Fruit fly (Drosophila melanogaster): ENCODE results near the gene Ucp4C.
A peak's percentile ranks its signal among the peaks of the same experiment; 100 is the strongest.

The Ucp4C gene

DNA sequence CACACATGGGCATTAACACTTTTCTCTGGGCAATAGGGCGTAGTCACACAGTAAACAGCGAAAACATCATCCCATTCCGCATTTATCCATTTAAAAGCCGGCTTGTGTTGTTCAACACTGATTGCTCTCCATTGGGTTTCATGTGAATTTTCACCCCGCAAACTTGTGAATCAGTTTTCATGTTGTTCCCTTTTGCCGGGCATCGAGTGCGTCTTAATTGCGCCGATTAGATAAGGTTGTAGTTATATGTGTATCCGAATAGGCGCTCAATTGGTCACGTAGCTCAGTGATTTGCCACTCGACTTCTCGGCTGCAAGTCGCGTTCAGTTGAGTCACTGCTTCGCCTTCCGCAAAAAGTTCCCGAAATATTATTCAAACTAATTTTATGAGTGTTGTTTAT lies 18.6 kb downstream of the Ucp4C start:
- TF ChIP-seq CG14711 (tag; optimal IDR thresholded peaks at IDR 0.05) (no peak), toe (GFP tag; optimal IDR thresholded peaks at IDR 0.05) (no peak), bab1 (GFP tag; optimal IDR thresholded peaks at IDR 0.05) (peak; percentile 25), CG11617 (GFP tag; optimal IDR thresholded peaks at IDR 0.05) (no peak), CG1620 (GFP tag; optimal IDR thresholded peaks at IDR 0.05) (no peak), CG12768 (GFP tag; optimal IDR thresholded peaks at IDR 0.05) (peak; percentile 18), cic (GFP tag; optimal IDR thresholded peaks at IDR 0.05) (peak; percentile 86)

DNA sequence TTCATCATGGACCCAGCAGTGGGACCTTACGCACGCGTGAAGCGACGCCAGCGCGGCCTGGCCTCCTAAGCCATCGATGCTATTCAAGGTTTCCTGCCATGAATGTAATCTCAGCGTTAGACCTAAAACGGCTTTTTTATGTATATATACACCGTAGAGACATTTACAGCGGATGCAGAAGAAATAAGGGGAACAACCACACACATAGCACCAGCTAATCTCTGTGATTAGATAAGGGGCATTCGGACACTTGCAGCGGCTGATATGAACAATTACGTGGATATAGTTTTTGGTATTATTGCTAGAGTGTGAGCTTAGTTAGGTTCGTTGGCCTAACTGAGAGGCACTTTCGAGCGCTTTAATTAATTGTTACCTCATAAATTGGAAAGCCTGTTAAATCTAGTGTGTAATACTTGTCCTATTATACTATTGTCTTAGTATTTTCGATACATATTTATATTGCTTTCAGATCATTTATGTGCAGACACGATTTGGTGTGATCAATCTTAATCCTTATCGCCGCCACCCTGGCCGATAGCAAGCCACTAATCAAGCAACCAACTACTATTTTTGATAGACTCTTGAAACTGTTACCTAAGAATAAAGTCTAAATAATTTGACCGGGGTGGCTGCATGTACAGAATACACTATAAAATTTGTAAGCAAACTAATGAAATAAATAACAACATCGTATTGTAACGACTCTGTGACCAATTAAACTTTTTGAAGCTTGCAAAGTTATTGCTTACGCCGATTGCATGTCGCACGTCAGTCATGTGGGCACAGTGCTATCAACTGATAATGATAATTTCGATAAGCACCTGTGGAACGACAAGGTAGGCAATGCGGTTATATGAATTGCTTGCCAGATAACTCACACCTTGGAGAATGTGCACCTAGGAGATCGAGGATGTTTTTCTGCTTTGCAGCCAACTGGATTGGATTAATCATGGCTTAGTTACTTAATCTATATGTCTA lies 20.0 kb downstream of the Ucp4C start:
- TF ChIP-seq CG33017 (tag; optimal IDR thresholded peaks at IDR 0.05) (no peak), CG1620 (GFP tag; optimal IDR thresholded peaks at IDR 0.05) (no peak), toe (GFP tag; optimal IDR thresholded peaks at IDR 0.05) (no peak), CG7101 (tag; optimal IDR thresholded peaks at IDR 0.05) (no peak), Crg-1 (GFP tag; optimal IDR thresholded peaks at IDR 0.05) (no peak), CG11617 (GFP tag; optimal IDR thresholded peaks at IDR 0.05) (no peak), kay (GFP tag; ENCODE audit: borderline replicate concordance) (no peak), CG12768 (GFP tag; optimal IDR thresholded peaks at IDR 0.05) (no peak), pad (GFP tag; optimal IDR thresholded peaks at IDR 0.05) (no peak), ovo (GFP tag; optimal IDR thresholded peaks at IDR 0.05) (no peak)

DNA sequence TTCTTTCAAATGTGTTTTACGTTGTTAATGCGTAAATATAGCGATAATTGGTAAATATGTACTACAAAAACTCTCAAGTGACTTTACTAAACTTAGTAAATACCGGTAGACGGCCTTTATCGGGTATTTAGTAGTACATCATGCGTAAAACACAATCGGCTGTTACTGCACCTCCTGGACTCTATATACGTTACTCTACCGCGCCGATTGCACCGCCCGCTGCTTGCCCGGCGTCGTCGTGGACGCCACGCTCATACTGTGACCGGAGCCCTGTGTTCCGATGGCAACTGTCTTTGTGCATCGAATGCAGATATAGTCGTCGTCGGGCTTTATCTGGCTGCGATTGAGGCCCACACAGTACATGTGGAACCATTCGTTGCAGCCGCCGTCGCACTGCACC lies 22.1 kb downstream of the Ucp4C start:
- TF ChIP-seq cic (GFP tag; optimal IDR thresholded peaks at IDR 0.05) (peak; percentile 35), Clk (GFP tag; optimal IDR thresholded peaks at IDR 0.05) (no peak), CG5204 (GFP tag; optimal IDR thresholded peaks at IDR 0.05) (no peak), Hr96 (GFP tag; optimal IDR thresholded peaks at IDR 0.05) (no peak)

DNA sequence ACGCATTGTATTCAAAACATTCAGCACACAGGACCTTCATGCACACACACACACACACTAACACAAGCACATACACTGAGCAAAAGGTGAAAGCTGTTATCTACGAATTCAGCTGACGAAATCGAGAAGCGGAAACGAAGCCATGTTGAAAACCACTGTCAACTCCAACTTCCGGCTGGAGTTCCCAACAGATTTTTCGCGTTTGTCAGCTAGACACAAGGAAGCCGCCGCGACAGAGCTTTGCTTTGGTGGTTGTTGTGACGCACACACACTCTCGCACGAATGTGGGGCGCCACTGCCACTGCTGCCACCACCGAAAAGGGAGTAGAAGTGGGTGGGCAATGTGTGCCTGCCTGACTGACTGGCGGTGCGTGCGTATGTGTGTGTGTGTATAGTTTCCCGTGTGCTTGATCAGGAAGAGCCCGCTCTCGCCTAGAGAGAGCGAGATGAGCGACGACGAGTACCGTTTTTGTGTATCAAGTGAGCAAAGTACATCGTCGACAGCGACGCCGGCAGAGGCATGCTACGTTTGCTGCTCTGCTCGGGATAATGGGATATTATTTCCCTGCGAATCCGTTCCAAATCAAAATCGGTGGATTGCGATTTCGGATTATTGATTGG lies 29.4 kb downstream of the Ucp4C start:
- TF ChIP-seq CG11617 (GFP tag; optimal IDR thresholded peaks at IDR 0.05) = no peak
- TF ChIP-seq cic (GFP tag; optimal IDR thresholded peaks at IDR 0.05) = no peak
- TF ChIP-seq CG1620 (GFP tag; optimal IDR thresholded peaks at IDR 0.05) = no peak

DNA sequence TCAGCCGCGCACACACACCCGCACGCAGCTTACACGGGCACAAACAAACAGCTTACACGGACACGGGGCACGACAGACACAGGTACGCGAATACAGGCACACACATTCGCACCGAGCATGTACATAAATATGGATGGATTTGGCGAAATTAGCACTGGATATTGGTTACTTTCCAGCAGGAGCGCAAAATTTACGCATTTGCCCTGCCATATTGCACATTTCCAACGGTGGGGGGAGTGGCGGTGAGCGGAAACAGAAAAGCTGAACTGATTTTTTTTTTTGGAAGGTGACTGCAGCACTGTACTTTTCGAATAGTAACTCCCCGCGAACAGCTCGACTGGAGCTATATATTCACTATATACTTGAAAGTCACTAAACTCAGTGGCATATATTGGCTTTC lies 30.0 kb downstream of the Ucp4C start:
- TF ChIP-seq bab1 (GFP tag; optimal IDR thresholded peaks at IDR 0.05) = no peak
- TF ChIP-seq Clk (GFP tag; optimal IDR thresholded peaks at IDR 0.05) = no peak
- no peak for TF ChIP-seq Mnt (GFP tag; optimal IDR thresholded peaks at IDR 0.05)
- no peak for TF ChIP-seq ovo (GFP tag; optimal IDR thresholded peaks at IDR 0.05)
- no peak for TF ChIP-seq kay (GFP tag; ENCODE audit: borderline replicate concordance)
- TF ChIP-seq CG7045 (GFP tag; optimal IDR thresholded peaks at IDR 0.05) = no peak
- no peak for TF ChIP-seq CG14711 (tag; optimal IDR thresholded peaks at IDR 0.05)

DNA sequence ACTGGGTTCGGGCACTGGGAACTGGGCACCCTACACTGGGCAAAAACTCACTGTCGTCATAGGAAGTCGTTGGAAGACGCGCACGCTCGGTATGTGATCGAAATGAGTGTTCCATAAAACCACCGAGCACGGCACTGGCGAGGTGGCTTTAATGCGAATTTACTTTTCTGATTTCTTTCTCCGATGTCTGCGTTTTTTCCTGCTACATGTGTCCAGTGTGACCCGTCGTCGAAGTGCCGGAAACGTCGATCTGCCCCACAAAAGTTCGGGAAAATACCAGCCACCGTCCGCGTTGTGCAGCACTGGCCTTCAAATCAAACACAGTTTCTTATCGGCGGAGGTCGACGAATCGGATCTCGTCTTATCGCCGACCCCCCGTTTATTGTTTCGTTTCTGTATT lies 30.9 kb downstream of the Ucp4C start, which contains the start of gene Kdm5:
Gene Kdm5 (minus strand): TSS at position 255 of the 400 bp plus-strand sequence.
- peak; percentile 32 for TF ChIP-seq CG14711 (tag; optimal IDR thresholded peaks at IDR 0.05)
- TF ChIP-seq kay (GFP tag; ENCODE audit: borderline replicate concordance) = no peak
- TF ChIP-seq CG11617 (GFP tag; optimal IDR thresholded peaks at IDR 0.05) = no peak
- TF ChIP-seq toe (GFP tag; optimal IDR thresholded peaks at IDR 0.05) = no peak
- no peak for TF ChIP-seq Hr96 (GFP tag; optimal IDR thresholded peaks at IDR 0.05)
- peak; percentile 38 for TF ChIP-seq bab1 (GFP tag; optimal IDR thresholded peaks at IDR 0.05)
- peak; percentile 24 for TF ChIP-seq CG12768 (GFP tag; optimal IDR thresholded peaks at IDR 0.05)
- TF ChIP-seq CG33017 (tag; optimal IDR thresholded peaks at IDR 0.05) = peak; percentile 39
- TF ChIP-seq ovo (GFP tag; optimal IDR thresholded peaks at IDR 0.05) = no peak
- TF ChIP-seq tj (GFP tag; optimal IDR thresholded peaks at IDR 0.05) = peak; percentile 10
- TF ChIP-seq cnc (optimal IDR thresholded peaks at IDR 0.05) = no peak
- peak; percentile 32 for TF ChIP-seq cic (GFP tag; optimal IDR thresholded peaks at IDR 0.05)
- peak; percentile 8 for TF ChIP-seq Clk (GFP tag; optimal IDR thresholded peaks at IDR 0.05)
- peak; percentile 40 for TF ChIP-seq pad (GFP tag; optimal IDR thresholded peaks at IDR 0.05)
- TF ChIP-seq CG1620 (GFP tag; optimal IDR thresholded peaks at IDR 0.05) = peak; percentile 28
- peak; percentile 72 for TF ChIP-seq Crg-1 (GFP tag; optimal IDR thresholded peaks at IDR 0.05)
- no peak for TF ChIP-seq CG7045 (GFP tag; optimal IDR thresholded peaks at IDR 0.05)
- peak; percentile 66 for TF ChIP-seq CG7101 (tag; optimal IDR thresholded peaks at IDR 0.05)
- TF ChIP-seq Mnt (GFP tag; optimal IDR thresholded peaks at IDR 0.05) = peak; percentile 76
- no peak for TF ChIP-seq CG5204 (GFP tag; optimal IDR thresholded peaks at IDR 0.05)

DNA sequence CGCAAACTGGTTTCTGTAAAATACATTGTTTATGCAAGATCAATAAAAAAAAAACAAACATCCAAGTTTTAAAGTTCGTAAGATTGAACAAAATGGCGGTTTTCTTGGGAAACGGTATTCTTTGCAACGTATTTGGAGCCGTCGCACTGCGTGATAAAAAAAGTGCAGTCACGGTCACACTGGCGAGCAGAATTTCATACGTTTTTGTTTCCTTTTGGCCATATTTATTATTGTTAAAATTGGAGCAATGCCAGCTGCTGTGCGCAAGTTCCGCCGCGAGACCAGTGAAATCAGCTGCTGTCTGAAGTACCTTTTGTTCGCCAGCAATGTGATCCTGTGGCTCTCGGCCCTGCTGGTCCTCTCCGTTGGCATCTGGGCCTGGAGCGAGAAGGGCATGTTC lies 31.7 kb downstream of the Ucp4C start, which contains the start of gene Tsp26A:
Gene Tsp26A (plus strand): TSS at position 164 of the 400 bp plus-strand sequence.
- TF ChIP-seq bab1 (GFP tag; optimal IDR thresholded peaks at IDR 0.05) (no peak), Mnt (GFP tag; optimal IDR thresholded peaks at IDR 0.05) (no peak), CG7101 (tag; optimal IDR thresholded peaks at IDR 0.05) (no peak), Crg-1 (GFP tag; optimal IDR thresholded peaks at IDR 0.05) (no peak), cic (GFP tag; optimal IDR thresholded peaks at IDR 0.05) (no peak), kay (GFP tag; ENCODE audit: borderline replicate concordance) (no peak), Hr96 (GFP tag; optimal IDR thresholded peaks at IDR 0.05) (no peak), Clk (GFP tag; optimal IDR thresholded peaks at IDR 0.05) (no peak), CG11617 (GFP tag; optimal IDR thresholded peaks at IDR 0.05) (no peak), CG5204 (GFP tag; optimal IDR thresholded peaks at IDR 0.05) (no peak), CG33017 (tag; optimal IDR thresholded peaks at IDR 0.05) (no peak), pad (GFP tag; optimal IDR thresholded peaks at IDR 0.05) (no peak), CG1620 (GFP tag; optimal IDR thresholded peaks at IDR 0.05) (no peak), ovo (GFP tag; optimal IDR thresholded peaks at IDR 0.05) (no peak)
